Fruit fly (Drosophila melanogaster) whole organism, embryonic: ENCODE data around the gene CG13041.

Experiments
- Antp ChIP-seq: fragments of 200-800 bp; sonication (Bioruptor generic); optimal IDR thresholded peaks from 3 replicates; lab custom pipeline; 2016; ENCODE audit warnings: missing biosample characterization, missing genetic modification characterization
- Blimp-1 ChIP-seq: fragments of 200-800 bp; sonication (Bioruptor generic); optimal IDR thresholded peaks from 3 replicates; lab custom pipeline; 2018; ENCODE audit warnings: missing biosample characterization, missing genetic modification characterization, mild to moderate bottlenecking, moderate library complexity, missing genetic modification reagents
- CG10209 ChIP-seq: fragments of 200-800 bp; sonication (Bioruptor generic); optimal IDR thresholded peaks from 3 replicates; lab custom pipeline; 2017; ENCODE audit warnings: missing biosample characterization, mild to moderate bottlenecking, missing genetic modification characterization, missing genetic modification reagents
- CG10321 ChIP-seq: fragments of 200-800 bp; sonication (Bioruptor generic); IDR thresholded peaks from 2 replicates; pipeline ENCODE4 v1.3.6; 2022; ENCODE audit warnings: missing biosample characterization, missing genetic modification characterization
- CG11504 ChIP-seq: fragments of 200-800 bp; sonication (Bioruptor generic); optimal IDR thresholded peaks from 3 replicates; lab custom pipeline; 2019; ENCODE audit warnings: missing biosample characterization, mild to moderate bottlenecking, missing genetic modification characterization, moderate library complexity
- CG11695 ChIP-seq: fragments of 200-800 bp; sonication (Bioruptor generic); IDR thresholded peaks from 3 replicates; pipeline ENCODE4 v1.3.6; 2022; ENCODE audit warnings: missing biosample characterization, missing genetic modification characterization
- CG12071 ChIP-seq: fragments of 200-800 bp; sonication (Bioruptor generic); optimal IDR thresholded peaks from 3 replicates; lab custom pipeline; 2018; ENCODE audit warnings: missing biosample characterization, mild to moderate bottlenecking, missing genetic modification characterization
- CG12155 ChIP-seq: fragments of 200-800 bp; sonication (Bioruptor generic); optimal IDR thresholded peaks from 3 replicates; lab custom pipeline; 2016; ENCODE audit warnings: missing biosample characterization, missing genetic modification characterization
- CG12659 ChIP-seq: fragments of 200-800 bp; sonication (Bioruptor generic); optimal IDR thresholded peaks from 3 replicates; lab custom pipeline; 2017; ENCODE audit warnings: mild to moderate bottlenecking, missing biosample characterization, missing genetic modification reagents, missing genetic modification characterization
- CG13424 ChIP-seq: fragments of 200-800 bp; sonication (Bioruptor generic); optimal IDR thresholded peaks from 2 replicates; lab custom pipeline; 2019; ENCODE audit warnings: missing biosample characterization, mild to moderate bottlenecking, missing genetic modification characterization, moderate library complexity
- CG14441 ChIP-seq: fragments of 200-800 bp; sonication (Bioruptor generic); IDR thresholded peaks from 2 replicates; pipeline ENCODE4 v1.3.6; 2022; ENCODE audit warnings: missing biosample characterization, missing genetic modification characterization
- CG15269 ChIP-seq: fragments of 200-800 bp; sonication (Bioruptor generic); optimal IDR thresholded peaks from 2 replicates; lab custom pipeline; 2018; ENCODE audit warnings: missing biosample characterization, mild to moderate bottlenecking, missing genetic modification characterization, moderate library complexity
- CG30403 ChIP-seq: fragments of 200-800 bp; sonication (Bioruptor generic); optimal IDR thresholded peaks from 3 replicates; lab custom pipeline; 2016; ENCODE audit warnings: missing biosample characterization, missing genetic modification characterization
- CG32532 ChIP-seq: fragments of 200-800 bp; sonication (Bioruptor generic); IDR thresholded peaks from 2 replicates; pipeline ENCODE4 v1.3.6; 2022; ENCODE audit warnings: missing biosample characterization, missing genetic modification characterization
- CG32767 ChIP-seq: fragments of 200-800 bp; sonication (Bioruptor generic); IDR thresholded peaks from 2 replicates; pipeline ENCODE4 v1.3.6; 2022; ENCODE audit warnings: missing biosample characterization, missing genetic modification characterization
- CG32772 ChIP-seq: fragments of 200-800 bp; sonication (Bioruptor generic); IDR thresholded peaks from 2 replicates; pipeline ENCODE4 v1.3.6; 2022; ENCODE audit warnings: missing biosample characterization, missing genetic modification characterization
- CG4730 ChIP-seq: fragments of 200-800 bp; sonication (Bioruptor generic); IDR thresholded peaks from 2 replicates; pipeline ENCODE4 v1.3.6; 2022; ENCODE audit warnings: missing biosample characterization, missing genetic modification characterization
- CG6254 ChIP-seq: fragments of 200-800 bp; sonication (Bioruptor generic); optimal IDR thresholded peaks from 3 replicates; lab custom pipeline; 2017; ENCODE audit warnings: mild to moderate bottlenecking, missing biosample characterization, missing genetic modification reagents, missing genetic modification characterization
- CG6813 ChIP-seq: fragments of 200-800 bp; sonication (Bioruptor generic); optimal IDR thresholded peaks from 2 replicates; lab custom pipeline; 2017; ENCODE audit warnings: missing biosample characterization, missing genetic modification characterization, mild to moderate bottlenecking, moderate library complexity, missing genetic modification reagents
- CG8359 ChIP-seq: fragments of 200-800 bp; sonication (Bioruptor generic); optimal IDR thresholded peaks from 2 replicates; lab custom pipeline; 2017; ENCODE audit warnings: missing biosample characterization, mild to moderate bottlenecking, missing genetic modification characterization, borderline replicate concordance
- CoRest ChIP-seq: fragments of 200-800 bp; sonication (Bioruptor generic); optimal IDR thresholded peaks from 3 replicates; lab custom pipeline; 2018; ENCODE audit warnings: missing biosample characterization, mild to moderate bottlenecking, missing genetic modification characterization, moderate library complexity
- E2f1 ChIP-seq: fragments of 200-800 bp; sonication (Bioruptor generic); IDR thresholded peaks from 2 replicates; pipeline ENCODE4 v1.3.6; 2022; ENCODE audit warnings: missing biosample characterization, missing genetic modification characterization
- E2f2 ChIP-seq: fragments of 200-800 bp; sonication (Bioruptor generic); IDR thresholded peaks from 2 replicates; pipeline ENCODE4 v1.3.6; 2022; ENCODE audit warnings: missing biosample characterization, missing genetic modification characterization
- HLH54F ChIP-seq: fragments of 200-800 bp; sonication (Bioruptor generic); optimal IDR thresholded peaks from 3 replicates; lab custom pipeline; 2016; ENCODE audit warnings: missing biosample characterization, missing genetic modification characterization
- Hr51 ChIP-seq, 2 experiments: fragments of 200-800 bp; sonication (Bioruptor generic); optimal IDR thresholded peaks; 2 replicates in 1 of 2; 3 replicates in 1 of 2; lab custom pipeline; 2016 to 2018; ENCODE audit warnings: missing biosample characterization in 2 of 2, missing genetic modification characterization in 2 of 2, mild to moderate bottlenecking in 1 of 2, moderate library complexity in 1 of 2
- Meics ChIP-seq: fragments of 200-800 bp; sonication (Bioruptor generic); optimal IDR thresholded peaks from 2 replicates; lab custom pipeline; 2017; ENCODE audit warnings: missing biosample characterization, mild to moderate bottlenecking, missing genetic modification characterization
- Oli ChIP-seq: fragments of 200-800 bp; sonication (Bioruptor generic); optimal IDR thresholded peaks from 2 replicates; lab custom pipeline; 2018; ENCODE audit warnings: missing biosample characterization, mild to moderate bottlenecking, missing genetic modification characterization, moderate library complexity
- Ptx1 ChIP-seq: fragments of 200-800 bp; sonication (Bioruptor generic); IDR thresholded peaks from 2 replicates; pipeline ENCODE4 v1.3.6; 2022; ENCODE audit warnings: missing biosample characterization, missing genetic modification characterization
- Rfx ChIP-seq: fragments of 200-800 bp; sonication (Bioruptor generic); IDR thresholded peaks from 2 replicates; pipeline ENCODE4 v1.3.6; 2022; ENCODE audit warnings: missing biosample characterization, missing genetic modification characterization
- Sox102F ChIP-seq: fragments of 200-800 bp; sonication (Bioruptor generic); optimal IDR thresholded peaks from 2 replicates; lab custom pipeline; 2018; ENCODE audit warnings: missing biosample characterization, mild to moderate bottlenecking, missing genetic modification characterization, moderate library complexity
- ap ChIP-seq: fragments of 200-800 bp; sonication (Bioruptor generic); IDR thresholded peaks from 2 replicates; pipeline ENCODE4 v1.3.6; 2022; ENCODE audit warnings: missing biosample characterization, missing genetic modification characterization
- az2 ChIP-seq: fragments of 200-800 bp; sonication (Bioruptor generic); optimal IDR thresholded peaks from 3 replicates; lab custom pipeline; 2016; ENCODE audit warnings: missing biosample characterization, missing genetic modification characterization
- bowl ChIP-seq: fragments of 200-800 bp; sonication (Bioruptor generic); IDR thresholded peaks from 2 replicates; pipeline ENCODE4 v1.3.6; 2022; ENCODE audit warnings: missing biosample characterization, missing genetic modification characterization
- croc ChIP-seq: fragments of 200-800 bp; sonication (Bioruptor generic); conservative IDR thresholded peaks from 3 replicates; pipeline ENCODE4 v1.3.6; 2022; ENCODE audit warnings: missing biosample characterization, missing genetic modification characterization
- dmrt99B ChIP-seq: fragments of 200-800 bp; sonication (Bioruptor generic); optimal IDR thresholded peaks from 2 replicates; lab custom pipeline; 2018; ENCODE audit warnings: missing biosample characterization, mild to moderate bottlenecking, missing genetic modification characterization, moderate library complexity
- dysf ChIP-seq: fragments of 200-800 bp; sonication (Bioruptor generic); IDR thresholded peaks from 3 replicates; pipeline ENCODE4 v1.3.6; 2022; ENCODE audit warnings: missing biosample characterization, missing genetic modification characterization
- lab ChIP-seq: fragments of 200-800 bp; sonication (Bioruptor generic); optimal IDR thresholded peaks from 3 replicates; lab custom pipeline; 2017; ENCODE audit warnings: missing biosample characterization, missing genetic modification characterization, mild to moderate bottlenecking, moderate library complexity, missing genetic modification reagents
- luna ChIP-seq: fragments of 200-800 bp; sonication (Bioruptor generic); optimal IDR thresholded peaks from 2 replicates; lab custom pipeline; 2016; ENCODE audit warnings: missing biosample characterization, missing genetic modification characterization
- nmo ChIP-seq: fragments of 200-800 bp; sonication (Bioruptor generic); optimal IDR thresholded peaks from 2 replicates; lab custom pipeline; 2018; ENCODE audit warnings: missing biosample characterization, mild to moderate bottlenecking, missing genetic modification characterization, moderate library complexity
- onecut ChIP-seq: fragments of 200-800 bp; sonication (Bioruptor generic); IDR thresholded peaks from 2 replicates; pipeline ENCODE4 v1.3.6; 2022; ENCODE audit warnings: missing biosample characterization, missing genetic modification characterization
- pan ChIP-seq, 4 experiments: fragments of >200 bp in 3 of 4; fragments of 200-800 bp in 1 of 4; sonication (Bioruptor generic) in 1 of 4; optimal IDR thresholded peaks in 3 of 4; IDR thresholded peaks in 1 of 4; 2 replicates each; pipeline versions ENCODE4 v1.3.6 to Lab custom; 2017 to 2022; ENCODE audit warnings: missing biosample characterization in 2 of 4, missing genetic modification characterization in 2 of 4, mixed read lengths in 1 of 4
- seq ChIP-seq: fragments of 200-800 bp; sonication (Bioruptor generic); IDR thresholded peaks from 2 replicates; pipeline ENCODE4 v1.3.6; 2022; ENCODE audit warnings: missing biosample characterization, missing genetic modification characterization
- sisA ChIP-seq: fragments of 200-800 bp; sonication (Bioruptor generic); IDR thresholded peaks from 2 replicates; pipeline ENCODE4 v1.3.6; 2022; ENCODE audit warnings: missing biosample characterization, missing genetic modification characterization
- slbo ChIP-seq: fragments of 200-800 bp; sonication (Bioruptor generic); IDR thresholded peaks from 2 replicates; pipeline ENCODE4 v1.3.6; 2022; ENCODE audit warnings: missing biosample characterization, missing genetic modification characterization
- slou ChIP-seq: fragments of 200-800 bp; sonication (Bioruptor generic); optimal IDR thresholded peaks from 3 replicates; lab custom pipeline; 2016; ENCODE audit warnings: missing biosample characterization, missing genetic modification characterization
- stc ChIP-seq: fragments of 200-800 bp; sonication (Bioruptor generic); IDR thresholded peaks from 2 replicates; pipeline ENCODE4 v1.3.6; 2022; ENCODE audit warnings: missing biosample characterization, missing genetic modification characterization
- tap ChIP-seq: fragments of 200-800 bp; optimal IDR thresholded peaks from 3 replicates; lab custom pipeline; 2019; ENCODE audit warnings: missing biosample characterization, mild to moderate bottlenecking, missing genetic modification characterization, moderate library complexity
- tio ChIP-seq: fragments of 200-800 bp; sonication (Bioruptor generic); optimal IDR thresholded peaks from 2 replicates; lab custom pipeline; 2017; ENCODE audit warnings: missing biosample characterization, missing genetic modification characterization, inconsistent platforms
- wor ChIP-seq: fragments of 200-800 bp; sonication (Bioruptor generic); IDR thresholded peaks from 2 replicates; pipeline ENCODE4 v1.3.6; 2022; ENCODE audit warnings: missing biosample characterization, missing genetic modification characterization

Gene CG13041

DNA sequence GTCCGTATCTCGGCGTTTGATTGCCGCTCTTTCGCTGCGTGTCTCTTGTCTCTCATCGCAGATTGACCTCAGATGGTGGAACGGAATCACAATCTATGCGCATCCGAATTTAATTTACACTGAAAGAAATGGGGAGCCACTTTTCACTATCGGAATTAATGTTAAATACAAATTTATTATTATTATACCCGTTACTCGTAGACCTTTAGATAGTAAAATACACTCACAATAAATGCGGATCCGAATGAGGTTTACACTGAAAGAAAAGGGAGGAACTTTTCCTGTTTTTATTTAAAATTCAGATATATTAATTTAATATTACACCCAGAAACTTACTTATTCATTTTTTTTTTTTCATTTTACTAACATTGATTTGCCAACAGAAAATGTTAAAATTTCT, 30.3 kb downstream of the CG13041 start (continued):
- TF ChIP-seq lab (GFP tag; lab: Kevin White, UChicago) = peak; percentile 19
- no peak for TF ChIP-seq pan (optimal IDR thresholded peaks at IDR 0.05; lab: Kevin White, UChicago)
- peak in 1 of 2 experiments; percentile 37 for TF ChIP-seq pan (GFP tag; optimal IDR thresholded peaks at IDR 0.05 in 1 of 2, IDR thresholded peaks at IDR 0.05 in 1 of 2)
- 0 out of 3 replicates have a peak, but pooled peaks have one; percentile 27 for TF ChIP-seq CG11695 (GFP tag; lab: Robert Waterston, UW)
- TF ChIP-seq seq (GFP tag; lab: Robert Waterston, UW) = peak; percentile 73
- peak; percentile 3 for TF ChIP-seq CG12155
- peak; percentile 48 for TF ChIP-seq CG30403 (GFP tag; lab: Kevin White, UChicago)
- peak; percentile 5 for TF ChIP-seq tap
- no peak for TF ChIP-seq CG11504 (tag; lab: Kevin White, UChicago)
- no peak for TF ChIP-seq CG6813 (GFP tag; lab: Kevin White, UChicago)
- TF ChIP-seq CG32767 = peak; percentile 46; the same call in 1 of the 2 replicates
- TF ChIP-seq nmo = peak; percentile 2
- TF ChIP-seq E2f1 (GFP tag; lab: Robert Waterston, UW) = peak; percentile 33; the same call in 1 of the 2 replicates
- peak; percentile 22; the same call in 1 of the 2 replicates for TF ChIP-seq slbo (GFP tag; lab: Robert Waterston, UW)
- peak; percentile 31 for TF ChIP-seq Sox102F (GFP tag; lab: Kevin White, UChicago)
- TF ChIP-seq az2 (GFP tag; lab: Kevin White, UChicago) = peak; percentile 31
- no peak for TF ChIP-seq CG32532 (GFP tag; lab: Robert Waterston, UW)
- TF ChIP-seq CG12659 (GFP tag; lab: Kevin White, UChicago) = peak; percentile 19
- TF ChIP-seq HLH54F = no peak
- peak; percentile 15; the same call in 1 of the 2 replicates for TF ChIP-seq sisA (GFP tag; lab: Robert Waterston, UW)
- TF ChIP-seq tio = peak; percentile 5
- TF ChIP-seq ap (GFP tag; lab: Robert Waterston, UW) = peak; percentile 65
- TF ChIP-seq CG12071 (GFP tag; lab: Kevin White, UChicago) = no peak
- no peak for TF ChIP-seq Antp
- no peak for TF ChIP-seq croc (GFP tag; lab: Robert Waterston, UW)
- peak; percentile 22 for TF ChIP-seq Blimp-1 (GFP tag; lab: Kevin White, UChicago)
- TF ChIP-seq stc (GFP tag; lab: Robert Waterston, UW) = 0 out of 2 replicates have a peak, but pooled peaks have one; percentile 26
- peak; percentile 61; the same call in 2 of the 3 replicates for TF ChIP-seq dysf (GFP tag; lab: Robert Waterston, UW)
- no peak for TF ChIP-seq CG8359 (GFP tag; lab: Kevin White, UChicago)
- TF ChIP-seq slou (GFP tag; lab: Kevin White, UChicago) = no peak
- TF ChIP-seq E2f2 = peak; percentile 22; the same call in 1 of the 2 replicates
- no peak for TF ChIP-seq wor (GFP tag; lab: Robert Waterston, UW)
- peak; percentile 67 for TF ChIP-seq CG15269 (tag; lab: Kevin White, UChicago)
- 0 out of 2 replicates have a peak, but pooled peaks have one; percentile 25 for TF ChIP-seq CG32772 (GFP tag; lab: Robert Waterston, UW)
- TF ChIP-seq CG14441 (GFP tag; lab: Robert Waterston, UW) = peak; percentile 33; the same call in 1 of the 2 replicates
- 0 out of 2 replicates have a peak, but pooled peaks have one; percentile 7 for TF ChIP-seq onecut (GFP tag; lab: Robert Waterston, UW)
- TF ChIP-seq bowl (GFP tag; lab: Robert Waterston, UW) = no peak
- TF ChIP-seq Ptx1 (GFP tag; lab: Robert Waterston, UW) = 0 out of 2 replicates have a peak, but pooled peaks have one; percentile 43
- TF ChIP-seq CoRest (tag; lab: Kevin White, UChicago) = peak; percentile 20
- TF ChIP-seq Oli (tag; lab: Kevin White, UChicago) = peak; percentile 61
- TF ChIP-seq CG10321 (GFP tag; lab: Robert Waterston, UW) = 0 out of 2 replicates have a peak, but pooled peaks have one; percentile 9
- TF ChIP-seq CG13424 (tag; lab: Kevin White, UChicago) = peak; percentile 41
- no peak for TF ChIP-seq luna
- peak in 1 of 2 experiments; percentile 69 for TF ChIP-seq Hr51 (GFP tag; optimal IDR thresholded peaks at IDR 0.05; lab: Kevin White, UChicago)
- TF ChIP-seq dmrt99B (tag; lab: Kevin White, UChicago) = peak; percentile 43
- peak; percentile 39 for TF ChIP-seq Meics
- peak; percentile 50; the same call in 1 of the 2 replicates for TF ChIP-seq CG4730
- TF ChIP-seq Rfx (GFP tag; lab: Robert Waterston, UW) = peak; percentile 38; the same call in 1 of the 2 replicates
- peak; percentile 23 for TF ChIP-seq CG10209 (GFP tag; lab: Kevin White, UChicago)
- no peak for TF ChIP-seq CG6254
